Worm (Caenorhabditis elegans) whole organism, L3 larva: ENCODE data around the gene srg-33.

Experiments
- ama-1 ChIP-seq: fragments of 150-350 bp; optimal IDR thresholded peaks from 2 replicates; lab custom pipeline; 2018
- ceh-9 ChIP-seq: sonication (generic microtip); optimal IDR thresholded peaks from 2 replicates; lab custom pipeline; 2018; ENCODE audit warnings: missing biosample characterization, missing genetic modification characterization
- jun-1 ChIP-seq: fragments of 150-350 bp; optimal IDR thresholded peaks from 2 replicates; lab custom pipeline; 2014; ENCODE audit warnings: missing biosample characterization, missing genetic modification reagents, missing genetic modification characterization
- nhr-11 ChIP-seq: fragments of 150-350 bp; optimal IDR thresholded peaks from 2 replicates; lab custom pipeline; 2014; ENCODE audit warnings: missing biosample characterization, missing genetic modification characterization
- nhr-12 ChIP-seq: fragments of 150-350 bp; optimal IDR thresholded peaks from 2 replicates; lab custom pipeline; 2014; ENCODE audit warnings: missing biosample characterization, missing genetic modification characterization
- nhr-237 ChIP-seq: fragments of 150-350 bp; optimal IDR thresholded peaks from 2 replicates; lab custom pipeline; 2014; ENCODE audit warnings: missing biosample characterization, missing genetic modification characterization
- nhr-77 ChIP-seq: fragments of 150-350 bp; optimal IDR thresholded peaks from 2 replicates; lab custom pipeline; 2014; ENCODE audit warnings: missing biosample characterization, missing genetic modification characterization
- pqm-1 ChIP-seq: fragments of 150-350 bp; optimal IDR thresholded peaks from 2 replicates; lab custom pipeline; 2017; ENCODE audit warnings: missing biosample characterization, missing genetic modification characterization, inconsistent platforms
- tbx-2 ChIP-seq: sonication (generic microtip); optimal IDR thresholded peaks from 2 replicates; lab custom pipeline; 2016; ENCODE audit warnings: mild to moderate bottlenecking, missing genetic modification characterization, missing compliant biosample characterization
- zag-1 ChIP-seq: fragments of 150-350 bp; optimal IDR thresholded peaks from 2 replicates; lab custom pipeline; 2014; ENCODE audit warnings: missing biosample characterization, missing genetic modification characterization

DNA sequence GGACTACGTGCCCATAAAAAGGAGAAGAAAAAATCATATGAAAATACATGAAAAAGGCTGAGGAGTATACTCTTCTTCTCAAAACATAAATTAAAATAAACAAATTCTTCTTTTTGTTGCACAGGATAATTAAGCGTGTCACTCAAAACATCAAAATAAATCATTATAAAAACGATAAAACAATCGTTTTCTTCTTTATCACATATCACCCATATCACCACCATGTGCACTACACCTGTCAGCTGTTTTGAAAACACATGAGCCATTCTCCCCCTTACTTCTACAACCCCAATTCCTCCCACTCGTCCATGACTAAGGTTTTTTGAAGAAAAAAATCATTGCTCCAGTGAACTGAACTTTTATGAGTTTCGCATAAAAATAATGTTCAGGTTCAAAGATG lies 39.3 kb upstream of the srg-33 start:
- no peak for TF ChIP-seq nhr-237 (tag; lab: Kevin White, UChicago)
- no peak for TF ChIP-seq ceh-9 (tag; lab: Kevin White, UChicago)
- no peak for TF ChIP-seq tbx-2 (tag; lab: Kevin White, UChicago)
- TF ChIP-seq nhr-11 (tag; lab: Kevin White, UChicago): no peak
- no peak for TF ChIP-seq ama-1 (lab: Kevin White, UChicago)
- TF ChIP-seq zag-1 (tag; lab: Kevin White, UChicago): no peak
- no peak for TF ChIP-seq pqm-1 (tag; lab: Kevin White, UChicago)
- TF ChIP-seq nhr-12 (tag; lab: Kevin White, UChicago): no peak
- TF ChIP-seq nhr-77 (tag; lab: Kevin White, UChicago): no peak
- no peak for TF ChIP-seq jun-1
